Worm (Caenorhabditis elegans): ENCODE data around the gene F11C1.10.

DNA sequence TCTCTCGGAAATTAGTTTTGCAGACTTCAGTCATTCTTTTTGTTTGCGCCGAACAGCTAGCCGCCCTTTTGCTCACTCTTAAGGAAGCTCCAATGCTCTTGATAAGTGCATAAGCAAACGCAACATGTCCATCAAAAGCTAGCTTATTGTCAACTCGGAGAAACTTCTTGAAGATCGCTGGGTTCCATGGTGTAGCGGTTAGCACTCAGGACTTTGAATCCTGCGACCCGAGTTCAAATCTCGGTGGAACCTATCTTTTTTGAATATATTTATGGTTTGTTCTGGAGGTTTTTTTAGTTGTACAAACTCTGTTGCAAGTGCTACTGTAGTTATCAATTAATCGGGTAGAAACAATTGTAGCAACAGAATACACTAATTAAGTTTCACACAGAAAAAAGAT lies 39.4 kb upstream of the F11C1.10 start:
- TF ChIP-seq ztf-23 (GFP tag; IDR thresholded peaks at IDR 0.05) (no peak), flt-1 (GFP tag; IDR thresholded peaks at IDR 0.05) (no peak), T22C8.4 (GFP tag; IDR thresholded peaks at IDR 0.05) (no peak), ref-1 (GFP tag; conservative IDR thresholded peaks at IDR 0.05) (no peak), med-1 (GFP tag; optimal IDR thresholded peaks at IDR 0.05; ENCODE audit: insufficient read depth) (no peak), ztf-29 (GFP tag; IDR thresholded peaks at IDR 0.05) (no peak), cog-1 (tag; optimal IDR thresholded peaks at IDR 0.05) (no peak)

Data from whole organism, midembryonic.